Fruit fly (Drosophila melanogaster): ENCODE data around the gene CG12983.

- TF ChIP-seq psq (optimal IDR thresholded peaks at IDR 0.05) (no peak), pan (optimal IDR thresholded peaks at IDR 0.05) (no peak), EcR (GFP tag; optimal IDR thresholded peaks at IDR 0.05) (no peak)
These were observed 48.0 kb upstream of the CG12983 start for dm6 chr3L:21014516-21014945.

Data from whole organism.